Fruit fly (Drosophila melanogaster) whole organism, adult: ENCODE data around the gene Dap160.

Experiments used
- CG11617 ChIP-seq: fragments of 200-800 bp; sonication (Bioruptor generic); optimal IDR thresholded peaks from 2 replicates; lab custom pipeline; 2017; ENCODE audit warnings: mild to moderate bottlenecking, missing biosample characterization, missing genetic modification reagents, missing genetic modification characterization
- CG12768 ChIP-seq: fragments of 200-800 bp; sonication (Bioruptor generic); optimal IDR thresholded peaks from 2 replicates; lab custom pipeline; 2017; ENCODE audit warnings: missing biosample characterization, missing genetic modification characterization, mild to moderate bottlenecking, moderate library complexity, missing genetic modification reagents
- CG14711 ChIP-seq: fragments of 200-800 bp; sonication (Bioruptor generic); optimal IDR thresholded peaks from 2 replicates; lab custom pipeline; 2018; ENCODE audit warnings: missing biosample characterization, mild to moderate bottlenecking, missing genetic modification characterization, moderate library complexity
- CG1620 ChIP-seq: fragments of 200-800 bp; sonication (Bioruptor generic); optimal IDR thresholded peaks from 2 replicates; lab custom pipeline; 2016; ENCODE audit warnings: missing biosample characterization, missing genetic modification characterization
- CG33017 ChIP-seq: fragments of 200-800 bp; sonication (Bioruptor generic); optimal IDR thresholded peaks from 2 replicates; lab custom pipeline; 2018; ENCODE audit warnings: missing biosample characterization, mild to moderate bottlenecking, missing genetic modification characterization, moderate library complexity
- CG5204 ChIP-seq: fragments of 200-800 bp; sonication (Bioruptor generic); optimal IDR thresholded peaks from 2 replicates; lab custom pipeline; 2016; ENCODE audit warnings: missing biosample characterization, missing genetic modification characterization
- CG7045 ChIP-seq: fragments of 200-800 bp; sonication (Bioruptor generic); optimal IDR thresholded peaks from 2 replicates; lab custom pipeline; 2017; ENCODE audit warnings: missing biosample characterization, mild to moderate bottlenecking, missing genetic modification characterization
- CG7101 ChIP-seq: fragments of 200-800 bp; sonication (Bioruptor generic); optimal IDR thresholded peaks from 2 replicates; lab custom pipeline; 2018; ENCODE audit warnings: missing biosample characterization, mild to moderate bottlenecking, missing genetic modification characterization, moderate library complexity
- Clk ChIP-seq: fragments of 200-800 bp; sonication (Bioruptor generic); optimal IDR thresholded peaks from 2 replicates; lab custom pipeline; 2017; ENCODE audit warnings: missing biosample characterization, missing genetic modification characterization
- Crg-1 ChIP-seq: fragments of 200-800 bp; sonication (Bioruptor generic); optimal IDR thresholded peaks from 2 replicates; lab custom pipeline; 2016; ENCODE audit warnings: missing biosample characterization, missing genetic modification characterization
- Hr96 ChIP-seq: fragments of 200-800 bp; sonication (Bioruptor generic); optimal IDR thresholded peaks from 2 replicates; lab custom pipeline; 2016; ENCODE audit warnings: missing biosample characterization, missing genetic modification characterization
- Mnt ChIP-seq: fragments of 200-800 bp; sonication (Bioruptor generic); optimal IDR thresholded peaks from 2 replicates; lab custom pipeline; 2016; ENCODE audit warnings: missing biosample characterization, mild to moderate bottlenecking, missing genetic modification characterization
- bab1 ChIP-seq: fragments of 200-800 bp; sonication (Bioruptor generic); optimal IDR thresholded peaks from 3 replicates; lab custom pipeline; 2019; ENCODE audit warnings: missing biosample characterization, mild to moderate bottlenecking, missing genetic modification characterization, moderate library complexity
- cic ChIP-seq: fragments of 200-800 bp; sonication (Bioruptor generic); optimal IDR thresholded peaks from 2 replicates; lab custom pipeline; 2017; ENCODE audit warnings: missing biosample characterization, mild to moderate bottlenecking, missing genetic modification characterization, moderate library complexity
- cnc ChIP-seq, 2 experiments: fragments of >200 bp; optimal IDR thresholded peaks; 2 replicates each; lab custom pipeline; 2017
- kay ChIP-seq: fragments of 200-800 bp; sonication (Bioruptor generic); peaks from one replicate; lab custom pipeline; 2016; ENCODE audit warnings: missing biosample characterization, missing genetic modification characterization, borderline replicate concordance
- ovo ChIP-seq: fragments of 200-800 bp; sonication (Bioruptor generic); optimal IDR thresholded peaks from 2 replicates; lab custom pipeline; 2016; ENCODE audit warnings: missing biosample characterization, missing genetic modification characterization
- pad ChIP-seq: fragments of 200-800 bp; sonication (Bioruptor generic); optimal IDR thresholded peaks from 3 replicates; lab custom pipeline; 2017; ENCODE audit warnings: missing biosample characterization, missing genetic modification characterization, mild to moderate bottlenecking, moderate library complexity, missing genetic modification reagents
- tj ChIP-seq: fragments of 200-800 bp; sonication (Bioruptor generic); optimal IDR thresholded peaks from 3 replicates; lab custom pipeline; 2017; ENCODE audit warnings: missing biosample characterization, mild to moderate bottlenecking, missing genetic modification characterization, moderate library complexity
- toe ChIP-seq: fragments of 200-800 bp; sonication (Bioruptor generic); optimal IDR thresholded peaks from 2 replicates; lab custom pipeline; 2016; ENCODE audit warnings: missing biosample characterization, missing genetic modification characterization

Dap160 gene

dm6 chr2L:21105127-21105526 lies 37.0 kb downstream of the Dap160 start:
- TF ChIP-seq cnc (optimal IDR thresholded peaks at IDR 0.05; lab: Kevin White, UChicago) (no peak), CG7045 (GFP tag; lab: Kevin White, UChicago) (no peak), toe (GFP tag; lab: Kevin White, UChicago) (no peak), CG14711 (no peak), CG33017 (tag; lab: Kevin White, UChicago) (no peak), CG11617 (GFP tag; lab: Kevin White, UChicago) (no peak), Hr96 (no peak), CG5204 (GFP tag; lab: Kevin White, UChicago) (no peak), tj (GFP tag; lab: Kevin White, UChicago) (no peak)

dm6 chr2L:21104326-21104725 lies 37.8 kb downstream of the Dap160 start, which contains the start of the genes CG46307 and Nhe2:
CG46307 (plus strand) TSS chr2L:21104568.
Nhe2 (plus strand) TSS chr2L:21104568.
- no peak for TF ChIP-seq pad

- TF ChIP-seq tj (GFP tag; lab: Kevin White, UChicago) (no peak), kay (GFP tag; lab: Kevin White, UChicago) (no peak), CG12768 (GFP tag; lab: Kevin White, UChicago) (no peak), CG11617 (GFP tag; lab: Kevin White, UChicago) (peak; percentile 17), CG14711 (no peak), CG5204 (GFP tag; lab: Kevin White, UChicago) (peak; percentile 33), Crg-1 (GFP tag; lab: Kevin White, UChicago) (no peak), CG1620 (GFP tag; lab: Kevin White, UChicago) (no peak), CG33017 (tag; lab: Kevin White, UChicago) (no peak), toe (GFP tag; lab: Kevin White, UChicago) (no peak), CG7101 (tag; lab: Kevin White, UChicago) (peak; percentile 10), Mnt (GFP tag; lab: Kevin White, UChicago) (peak; percentile 99), cnc (optimal IDR thresholded peaks at IDR 0.05; lab: Kevin White, UChicago) (no peak), ovo (GFP tag; lab: Kevin White, UChicago) (no peak), pad (no peak), bab1 (GFP tag; lab: Kevin White, UChicago) (no peak), CG7045 (GFP tag; lab: Kevin White, UChicago) (no peak), Clk (GFP tag; lab: Kevin White, UChicago) (no peak), Hr96 (no peak), cic (GFP tag; lab: Kevin White, UChicago) (no peak)
These were observed 39.6 kb downstream of the Dap160 start, which contains the start of gene CG9257 for dm6 chr2L:21102399-21103108. CG9257 (plus strand) TSS chr2L:21102743.

DNA sequence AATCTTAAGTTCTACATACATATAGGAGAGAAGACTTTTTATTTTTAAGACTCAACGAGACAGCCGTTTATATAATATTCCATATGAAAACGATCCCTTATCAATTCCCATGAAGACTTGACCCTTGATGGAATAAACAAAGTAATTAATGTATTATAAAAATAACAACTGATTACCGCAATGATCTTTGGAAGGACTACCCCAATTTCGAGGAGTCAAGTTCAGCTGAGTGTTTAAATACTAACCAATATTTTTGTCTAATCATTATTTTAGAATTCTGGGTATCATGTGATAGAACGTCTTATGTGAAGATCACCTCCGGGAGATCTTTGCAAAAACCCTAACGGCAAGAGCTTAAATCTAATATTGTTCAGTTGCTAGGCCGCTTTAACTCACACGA lies 44.3 kb downstream of the Dap160 start:
- TF ChIP-seq Hr96 (no peak), CG5204 (GFP tag; lab: Kevin White, UChicago) (no peak), CG33017 (tag; lab: Kevin White, UChicago) (no peak), CG7045 (GFP tag; lab: Kevin White, UChicago) (no peak), CG11617 (GFP tag; lab: Kevin White, UChicago) (no peak), pad (no peak), CG7101 (tag; lab: Kevin White, UChicago) (no peak), CG14711 (no peak), tj (GFP tag; lab: Kevin White, UChicago) (no peak)

dm6 chr2L:21096448-21096994 lies 45.6 kb downstream of the Dap160 start, which contains the start of gene CG34136:
CG34136 (plus strand) TSS chr2L:21096922.
- TF ChIP-seq CG7101 (tag; lab: Kevin White, UChicago), result no peak
- peak; percentile 44 for TF ChIP-seq ovo (GFP tag; lab: Kevin White, UChicago)
- TF ChIP-seq tj (GFP tag; lab: Kevin White, UChicago), result peak; percentile 4
- TF ChIP-seq pad, result peak; percentile 36
- no peak for TF ChIP-seq cic (GFP tag; lab: Kevin White, UChicago)
- TF ChIP-seq toe (GFP tag; lab: Kevin White, UChicago), result peak; percentile 17
- TF ChIP-seq CG1620 (GFP tag; lab: Kevin White, UChicago), result no peak
- TF ChIP-seq bab1 (GFP tag; lab: Kevin White, UChicago), result peak; percentile 5
- TF ChIP-seq Mnt (GFP tag; lab: Kevin White, UChicago), result peak; percentile 35
- TF ChIP-seq cnc (optimal IDR thresholded peaks at IDR 0.05; lab: Kevin White, UChicago), result no peak
- peak; percentile 15 for TF ChIP-seq CG5204 (GFP tag; lab: Kevin White, UChicago)
- TF ChIP-seq Crg-1 (GFP tag; lab: Kevin White, UChicago), result no peak
- peak; percentile 8 for TF ChIP-seq CG12768 (GFP tag; lab: Kevin White, UChicago)
- no peak for TF ChIP-seq Clk (GFP tag; lab: Kevin White, UChicago)
- TF ChIP-seq Hr96, result peak; percentile 16
- TF ChIP-seq CG33017 (tag; lab: Kevin White, UChicago), result no peak

DNA sequence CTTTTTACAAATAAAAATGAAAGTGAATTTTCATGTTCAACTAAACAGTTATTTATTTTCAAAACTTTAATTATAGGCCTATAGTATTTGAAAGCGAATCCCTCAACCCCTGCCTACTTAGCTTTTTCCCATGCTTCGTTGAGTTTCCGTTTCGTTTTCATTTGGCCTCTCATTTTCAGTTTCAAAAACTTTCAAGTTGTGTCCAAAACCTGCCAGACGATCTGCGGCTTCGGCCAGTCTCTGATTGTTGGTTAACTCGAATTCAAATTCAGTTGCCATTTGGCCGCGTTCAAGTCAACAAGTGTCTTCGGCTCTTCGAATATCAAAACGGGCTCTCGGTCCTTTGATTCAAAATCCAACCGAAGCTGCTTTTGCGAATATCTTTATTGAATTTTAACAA lies 51.2 kb downstream of the Dap160 start, which contains the start of gene CG14397:
TSS of gene CG14397 (plus strand) at position 270 of the 400 bp plus-strand sequence.
- no peak for TF ChIP-seq toe (GFP tag; lab: Kevin White, UChicago)
- TF ChIP-seq Hr96, result no peak
- TF ChIP-seq ovo (GFP tag; lab: Kevin White, UChicago), result no peak
- TF ChIP-seq CG11617 (GFP tag; lab: Kevin White, UChicago), result no peak
- TF ChIP-seq pad, result no peak
- TF ChIP-seq CG7045 (GFP tag; lab: Kevin White, UChicago), result no peak
- TF ChIP-seq Mnt (GFP tag; lab: Kevin White, UChicago), result no peak
- TF ChIP-seq CG14711, result no peak
